Fruit fly (Drosophila melanogaster) whole organism, embryonic: ENCODE measurements around the gene eIF4G2.

Experiments used
- BEAF-32 ChIP-seq: fragments of 200-800 bp; sonication (Bioruptor generic); optimal IDR thresholded peaks from 3 replicates; lab custom pipeline; 2017; ENCODE audit warnings: missing biosample characterization, missing genetic modification characterization, mild to moderate bottlenecking, moderate library complexity, missing genetic modification reagents
- Bdp1 ChIP-seq: fragments of 200-800 bp; sonication (Bioruptor generic); optimal IDR thresholded peaks from 3 replicates; lab custom pipeline; 2016; ENCODE audit warnings: missing biosample characterization, missing genetic modification characterization
- BtbVII ChIP-seq: fragments of 200-800 bp; sonication (Bioruptor generic); optimal IDR thresholded peaks from 3 replicates; lab custom pipeline; 2017; ENCODE audit warnings: missing biosample characterization, mild to moderate bottlenecking, missing genetic modification characterization
- CG10267 ChIP-seq: fragments of 200-800 bp; sonication (Bioruptor generic); optimal IDR thresholded peaks from 2 replicates; lab custom pipeline; 2018; ENCODE audit warnings: missing biosample characterization, mild to moderate bottlenecking, missing genetic modification characterization, moderate library complexity
- CG10366 ChIP-seq: fragments of 200-800 bp; sonication (Bioruptor generic); IDR thresholded peaks from 2 replicates; pipeline ENCODE4 v1.3.6; 2022; ENCODE audit warnings: missing biosample characterization, missing genetic modification characterization
- CG10431 ChIP-seq: fragments of 200-800 bp; sonication (Bioruptor generic); optimal IDR thresholded peaks from 3 replicates; lab custom pipeline; 2018; ENCODE audit warnings: missing biosample characterization, mild to moderate bottlenecking, missing genetic modification characterization
- CG10654 ChIP-seq: fragments of 200-800 bp; sonication (Bioruptor generic); optimal IDR thresholded peaks from 2 replicates; lab custom pipeline; 2016; ENCODE audit warnings: missing biosample characterization, missing genetic modification characterization
- CG11560 ChIP-seq: fragments of 200-800 bp; sonication (Bioruptor generic); IDR thresholded peaks from 3 replicates; pipeline ENCODE4 v1.3.6; 2022; ENCODE audit warnings: missing biosample characterization, missing genetic modification characterization
- CG12071 ChIP-seq: fragments of 200-800 bp; sonication (Bioruptor generic); optimal IDR thresholded peaks from 3 replicates; lab custom pipeline; 2018; ENCODE audit warnings: missing biosample characterization, mild to moderate bottlenecking, missing genetic modification characterization
- CG12219 ChIP-seq: fragments of 200-800 bp; sonication (Bioruptor generic); optimal IDR thresholded peaks from 3 replicates; lab custom pipeline; 2018; ENCODE audit warnings: missing biosample characterization, mild to moderate bottlenecking, missing genetic modification characterization
- CG16779 ChIP-seq: fragments of 200-800 bp; sonication (Bioruptor generic); IDR thresholded peaks from 2 replicates; pipeline ENCODE4 v1.3.6; 2022; ENCODE audit warnings: missing biosample characterization, missing genetic modification characterization
- CG17328 ChIP-seq: fragments of 200-800 bp; sonication (Bioruptor generic); IDR thresholded peaks from 2 replicates; pipeline ENCODE4 v1.3.6; 2022; ENCODE audit warnings: missing biosample characterization, missing genetic modification characterization
- CG1792 ChIP-seq: fragments of 200-800 bp; sonication (Bioruptor generic); optimal IDR thresholded peaks from 2 replicates; lab custom pipeline; 2016; ENCODE audit warnings: missing biosample characterization, missing genetic modification characterization
- CG2202 ChIP-seq: fragments of 200-800 bp; sonication (Bioruptor generic); optimal IDR thresholded peaks from 2 replicates; lab custom pipeline; 2018; ENCODE audit warnings: missing biosample characterization, mild to moderate bottlenecking, missing genetic modification characterization
- CG31224 ChIP-seq: fragments of 200-800 bp; sonication (Bioruptor generic); IDR thresholded peaks from 2 replicates; pipeline ENCODE4 v1.3.6; 2022; ENCODE audit warnings: missing biosample characterization, missing genetic modification characterization
- CG31441 ChIP-seq: fragments of 200-800 bp; sonication (Bioruptor generic); IDR thresholded peaks from 2 replicates; pipeline ENCODE4 v1.3.6; 2022; ENCODE audit warnings: missing biosample characterization, missing genetic modification characterization
- CG33213 ChIP-seq: fragments of 200-800 bp; sonication (Bioruptor generic); optimal IDR thresholded peaks from 3 replicates; lab custom pipeline; 2016; ENCODE audit warnings: missing biosample characterization, missing genetic modification characterization
- CG4328 ChIP-seq: fragments of 200-800 bp; sonication (Bioruptor generic); optimal IDR thresholded peaks from 3 replicates; lab custom pipeline; 2017; ENCODE audit warnings: missing biosample characterization, missing genetic modification reagents, missing genetic modification characterization
- CG4707 ChIP-seq: fragments of 200-800 bp; sonication (Bioruptor generic); optimal IDR thresholded peaks from 2 replicates; lab custom pipeline; 2018; ENCODE audit warnings: missing biosample characterization, mild to moderate bottlenecking, missing genetic modification characterization, moderate library complexity
- CG8290 ChIP-seq, 3 experiments: fragments of 200-800 bp; sonication (Bioruptor generic); optimal IDR thresholded peaks; 2 replicates each; lab custom pipeline; 2016 to 2019; ENCODE audit warnings: missing biosample characterization in 3 of 3, missing genetic modification characterization in 3 of 3, mild to moderate bottlenecking in 2 of 3, moderate library complexity in 1 of 3
- CG9932 ChIP-seq: fragments of 200-800 bp; sonication (Bioruptor generic); IDR thresholded peaks from 2 replicates; pipeline ENCODE4 v1.3.6; 2022; ENCODE audit warnings: missing biosample characterization, missing genetic modification characterization
- E2f2 ChIP-seq: fragments of 200-800 bp; sonication (Bioruptor generic); IDR thresholded peaks from 2 replicates; pipeline ENCODE4 v1.3.6; 2022; ENCODE audit warnings: missing biosample characterization, missing genetic modification characterization
- HLH4C ChIP-seq: fragments of 200-800 bp; sonication (Bioruptor generic); IDR thresholded peaks from 3 replicates; pipeline ENCODE4 v1.3.6; 2022; ENCODE audit warnings: missing biosample characterization, missing genetic modification characterization; ENCODE audit not compliant: partially characterized antibody
- Hmr ChIP-seq: fragments of 200-800 bp; sonication (Bioruptor generic); optimal IDR thresholded peaks from 3 replicates; lab custom pipeline; 2017; ENCODE audit warnings: mild to moderate bottlenecking, missing biosample characterization, missing genetic modification reagents, missing genetic modification characterization
- Hr51 ChIP-seq, 2 experiments: fragments of 200-800 bp; sonication (Bioruptor generic); optimal IDR thresholded peaks; 2 replicates in 1 of 2; 3 replicates in 1 of 2; lab custom pipeline; 2016 to 2018; ENCODE audit warnings: missing biosample characterization in 2 of 2, missing genetic modification characterization in 2 of 2, mild to moderate bottlenecking in 1 of 2, moderate library complexity in 1 of 2
- Kr ChIP-seq: fragments of 200-800 bp; sonication (Bioruptor generic); optimal IDR thresholded peaks from 2 replicates; lab custom pipeline; 2017; ENCODE audit warnings: missing biosample characterization, mild to moderate bottlenecking, missing genetic modification characterization
- Lpt ChIP-seq: fragments of >200 bp; optimal IDR thresholded peaks from 2 replicates; lab custom pipeline; 2018; ENCODE audit warnings: missing biosample characterization, missing genetic modification characterization
- NC2β ChIP-seq: fragments of 200-800 bp; sonication (Bioruptor generic); optimal IDR thresholded peaks from 2 replicates; lab custom pipeline; 2016; ENCODE audit warnings: missing biosample characterization, missing genetic modification characterization
- Rx ChIP-seq: fragments of 200-800 bp; sonication (Bioruptor generic); IDR thresholded peaks from 2 replicates; pipeline ENCODE4 v1.3.6; 2022; ENCODE audit warnings: missing biosample characterization, missing genetic modification characterization
- Spps ChIP-seq: fragments of 200-800 bp; sonication (Bioruptor generic); optimal IDR thresholded peaks from 2 replicates; lab custom pipeline; 2018; ENCODE audit warnings: missing biosample characterization, mild to moderate bottlenecking, missing genetic modification characterization
- ac ChIP-seq: fragments of 200-800 bp; sonication (Bioruptor generic); optimal IDR thresholded peaks from 3 replicates; lab custom pipeline; 2017; ENCODE audit warnings: missing biosample characterization, mild to moderate bottlenecking, missing genetic modification characterization
- bbx ChIP-seq: fragments of 200-800 bp; sonication (Bioruptor generic); IDR thresholded peaks from 2 replicates; pipeline ENCODE4 v1.3.6; 2022; ENCODE audit warnings: missing biosample characterization, missing genetic modification characterization; ENCODE audit not compliant: partially characterized antibody
- br ChIP-seq: fragments of >200 bp; optimal IDR thresholded peaks from 2 replicates; lab custom pipeline; 2017
- cato ChIP-seq: fragments of 200-800 bp; sonication (Bioruptor generic); optimal IDR thresholded peaks from 2 replicates; lab custom pipeline; 2016; ENCODE audit warnings: missing biosample characterization, missing genetic modification characterization, borderline replicate concordance
- chif ChIP-seq, 2 experiments: fragments of 200-800 bp; sonication (Bioruptor generic); optimal IDR thresholded peaks; 3 replicates each; lab custom pipeline; 2016; ENCODE audit warnings: missing biosample characterization in 2 of 2, missing genetic modification characterization in 2 of 2
- fd3F ChIP-seq: fragments of 200-800 bp; sonication (Bioruptor generic); optimal IDR thresholded peaks from 2 replicates; lab custom pipeline; 2018; ENCODE audit warnings: missing biosample characterization, mild to moderate bottlenecking, missing genetic modification characterization, moderate library complexity
- gfzf ChIP-seq: fragments of 200-800 bp; sonication (Bioruptor generic); optimal IDR thresholded peaks from 2 replicates; lab custom pipeline; 2016; ENCODE audit warnings: missing biosample characterization, mild to moderate bottlenecking, missing genetic modification characterization, moderate library complexity
- gro ChIP-seq: fragments of 200-800 bp; sonication (Bioruptor generic); optimal IDR thresholded peaks from 2 replicates; lab custom pipeline; 2016; ENCODE audit warnings: missing biosample characterization, missing genetic modification characterization
- h ChIP-seq: fragments of >200 bp; optimal IDR thresholded peaks from 2 replicates; lab custom pipeline; 2017
- kah ChIP-seq: fragments of 200-800 bp; sonication (Bioruptor generic); optimal IDR thresholded peaks from 2 replicates; lab custom pipeline; 2018; ENCODE audit warnings: missing biosample characterization, mild to moderate bottlenecking, missing genetic modification characterization
- lab ChIP-seq: fragments of 200-800 bp; sonication (Bioruptor generic); optimal IDR thresholded peaks from 3 replicates; lab custom pipeline; 2017; ENCODE audit warnings: missing biosample characterization, missing genetic modification characterization, mild to moderate bottlenecking, moderate library complexity, missing genetic modification reagents
- lilli ChIP-seq: fragments of 200-800 bp; sonication (Bioruptor generic); optimal IDR thresholded peaks from 3 replicates; lab custom pipeline; 2016; ENCODE audit warnings: missing biosample characterization, missing genetic modification characterization
- luna ChIP-seq: fragments of 200-800 bp; sonication (Bioruptor generic); optimal IDR thresholded peaks from 2 replicates; lab custom pipeline; 2016; ENCODE audit warnings: missing biosample characterization, missing genetic modification characterization
- odd ChIP-seq: fragments of 200-800 bp; sonication (Bioruptor generic); optimal IDR thresholded peaks from 2 replicates; lab custom pipeline; 2017; ENCODE audit warnings: missing biosample characterization, mild to moderate bottlenecking, missing genetic modification characterization
- row ChIP-seq: fragments of 200-800 bp; sonication (Bioruptor generic); IDR thresholded peaks from 3 replicates; pipeline ENCODE4 v1.3.6; 2022; ENCODE audit warnings: missing biosample characterization, missing genetic modification characterization
- seq ChIP-seq: fragments of 200-800 bp; sonication (Bioruptor generic); IDR thresholded peaks from 2 replicates; pipeline ENCODE4 v1.3.6; 2022; ENCODE audit warnings: missing biosample characterization, missing genetic modification characterization
- slp2 ChIP-seq: fragments of 200-800 bp; sonication (Bioruptor generic); optimal IDR thresholded peaks from 2 replicates; lab custom pipeline; 2016; ENCODE audit warnings: missing biosample characterization, missing genetic modification characterization
- so ChIP-seq: fragments of 200-800 bp; sonication (Bioruptor generic); IDR thresholded peaks from 3 replicates; pipeline ENCODE4 v1.3.6; 2022; ENCODE audit warnings: missing biosample characterization, missing genetic modification characterization
- tio ChIP-seq: fragments of 200-800 bp; sonication (Bioruptor generic); optimal IDR thresholded peaks from 2 replicates; lab custom pipeline; 2017; ENCODE audit warnings: missing biosample characterization, missing genetic modification characterization, inconsistent platforms
- vfl ChIP-seq: fragments of 200-800 bp; sonication (Bioruptor generic); optimal IDR thresholded peaks from 2 replicates; lab custom pipeline; 2016; ENCODE audit warnings: missing biosample characterization, missing genetic modification characterization
- wdn ChIP-seq: fragments of 200-800 bp; sonication (Bioruptor generic); IDR thresholded peaks from 2 replicates; pipeline ENCODE4 v1.3.6; 2022; ENCODE audit warnings: missing biosample characterization, missing genetic modification characterization

The eIF4G2 gene

dm6 chr3R:23817566-23818202 is 1.4 kb downstream of the eIF4G2 start (continued):
- no peak for TF ChIP-seq Lpt (GFP tag; lab: Kevin White, UChicago)
- no peak for TF ChIP-seq BEAF-32 (GFP tag; lab: Kevin White, UChicago)
- TF ChIP-seq CG8290 (GFP tag; optimal IDR thresholded peaks at IDR 0.05; lab: Kevin White, UChicago) = no peak
- no peak for TF ChIP-seq CG8290 (tag; optimal IDR thresholded peaks at IDR 0.05; lab: Kevin White, UChicago)
- no peak for TF ChIP-seq tio
- no peak for TF ChIP-seq ac (GFP tag; lab: Kevin White, UChicago)
- no peak for TF ChIP-seq CG10431 (GFP tag; lab: Kevin White, UChicago)
- TF ChIP-seq CG10366 (GFP tag; lab: Robert Waterston, UW) = peak; percentile 47
- TF ChIP-seq br (lab: Kevin White, UChicago) = no peak
- TF ChIP-seq CG12071 = no peak
- no peak for TF ChIP-seq Hmr (GFP tag; lab: Kevin White, UChicago)
- TF ChIP-seq HLH4C (GFP tag; lab: Robert Waterston, UW) = no peak
- TF ChIP-seq wdn (GFP tag; lab: Robert Waterston, UW) = no peak
- TF ChIP-seq CG31441 (GFP tag; lab: Robert Waterston, UW) = no peak
- TF ChIP-seq cato (GFP tag; lab: Kevin White, UChicago) = no peak
- peak; percentile 23 for TF ChIP-seq lilli (GFP tag; lab: Kevin White, UChicago)
- TF ChIP-seq CG10654 (GFP tag; lab: Kevin White, UChicago) = no peak
- TF ChIP-seq CG31224 (GFP tag; lab: Robert Waterston, UW) = no peak
- no peak for TF ChIP-seq chif (GFP tag; optimal IDR thresholded peaks at IDR 0.05; lab: Kevin White, UChicago)
- TF ChIP-seq CG12219 (GFP tag; lab: Kevin White, UChicago) = no peak
- no peak for TF ChIP-seq lab (GFP tag; lab: Kevin White, UChicago)
- TF ChIP-seq CG17328 (GFP tag; lab: Robert Waterston, UW) = peak; percentile 34; the same call in 1 of the 2 replicates
- TF ChIP-seq row (GFP tag; lab: Robert Waterston, UW) = peak; percentile 66
- TF ChIP-seq fd3F = peak; percentile 25
- no peak for TF ChIP-seq CG10267
- peak; percentile 36; the same call in 1 of the 2 replicates for TF ChIP-seq E2f2 (GFP tag; lab: Robert Waterston, UW)
- TF ChIP-seq Spps (tag; lab: Kevin White, UChicago) = no peak
- no peak for TF ChIP-seq CG16779 (GFP tag; lab: Robert Waterston, UW)

- TF ChIP-seq vfl (no peak), CG4328 (peak; percentile 7), odd (GFP tag; lab: Kevin White, UChicago) (peak; percentile 80), luna (GFP tag; lab: Kevin White, UChicago) (no peak), CG1792 (GFP tag; lab: Kevin White, UChicago) (no peak), gro (GFP tag; lab: Kevin White, UChicago) (no peak), gfzf (GFP tag; lab: Kevin White, UChicago) (no peak), Bdp1 (GFP tag; lab: Kevin White, UChicago) (peak; percentile 7), CG33213 (no peak), NC2β (GFP tag; lab: Kevin White, UChicago) (peak; percentile 7), CG2202 (tag; lab: Kevin White, UChicago) (peak; percentile 66), kah (GFP tag; lab: Kevin White, UChicago) (peak; percentile 43), CG9932 (GFP tag; lab: Robert Waterston, UW) (no peak), h (lab: Kevin White, UChicago) (no peak), BtbVII (no peak), Rx (GFP tag; lab: Robert Waterston, UW) (no peak), so (GFP tag; lab: Robert Waterston, UW) (no peak), CG11560 (tag; lab: Robert Waterston, UW) (no peak), bbx (GFP tag; lab: Robert Waterston, UW) (no peak), Hr51 (GFP tag; optimal IDR thresholded peaks at IDR 0.05; lab: Kevin White, UChicago) (no peak), slp2 (GFP tag; lab: Kevin White, UChicago) (no peak), CG4707 (GFP tag; lab: Kevin White, UChicago) (peak; percentile 83), Kr (no peak), seq (peak; percentile 36; the same call in 1 of the 2 replicates)
These were observed 15.4 kb downstream of the eIF4G2 start, which contains the start of gene CG34355 for dm6 chr3R:23803668-23804067. Gene CG34355 (plus strand): TSS chr3R:23803859.
